In genomic region chr2L:1629206-1629959, dm6 we compare ENCODE assay signal across 1 fruit fly cellular context.
TF ChIP-seq lines count a peak whose summit lies in the region.

No protein-coding gene starts in this region.

TF ChIP-seq in whole organism, embryonic, 481 proteins besides CTCF, POLR2A, EP300 and RAD21 (continued from another document and continues in another):
- TF ChIP-seq CG7357 (GFP tag; IDR thresholded peaks at IDR 0.05; lab: Robert Waterston, UW) (0 out of 3 replicates have a peak, but pooled peaks have one; percentile 50), Usf (GFP tag; optimal IDR thresholded peaks at IDR 0.05; lab: Kevin White, UChicago) (peak; percentile 61), Hey (tag; optimal IDR thresholded peaks at IDR 0.05; lab: Kevin White, UChicago) (no peak), Med (GFP tag; lab: Kevin White, UChicago) (peak; percentile 86), zfh2 (GFP tag; optimal IDR thresholded peaks at IDR 0.05; lab: Kevin White, UChicago) (peak; percentile 63), Sry-δ (GFP tag; optimal IDR thresholded peaks at IDR 0.05; lab: Kevin White, UChicago) (no peak), Fer3 (tag; optimal IDR thresholded peaks at IDR 0.05; lab: Kevin White, UChicago) (peak; percentile 65), cad (GFP tag; optimal IDR thresholded peaks at IDR 0.05; lab: Kevin White, UChicago) (no peak), z (GFP tag; IDR thresholded peaks at IDR 0.05; lab: Robert Waterston, UW) (no peak), CG15601 (tag; optimal IDR thresholded peaks at IDR 0.05; lab: Kevin White, UChicago) (no peak), ranshi (GFP tag; IDR thresholded peaks at IDR 0.05; lab: Robert Waterston, UW) (peak; percentile 45; the same call in 1 of the 2 replicates), Mrtf (GFP tag; IDR thresholded peaks at IDR 0.05; lab: Robert Waterston, UW) (no peak), Ssrp (tag; optimal IDR thresholded peaks at IDR 0.05; lab: Kevin White, UChicago) (peak; percentile 8), CG32772 (GFP tag; IDR thresholded peaks at IDR 0.05; lab: Robert Waterston, UW) (no peak), CG1233 (GFP tag; optimal IDR thresholded peaks at IDR 0.05; lab: Kevin White, UChicago) (peak; percentile 25), sqz (GFP tag; optimal IDR thresholded peaks at IDR 0.05; lab: Kevin White, UChicago) (no peak), CG10366 (GFP tag; IDR thresholded peaks at IDR 0.05; lab: Robert Waterston, UW) (peak; percentile 64; the same call in 1 of the 2 replicates), CG18476 (GFP tag; optimal IDR thresholded peaks at IDR 0.05; lab: Kevin White, UChicago) (peak; percentile 14), CG17385 (GFP tag; optimal IDR thresholded peaks at IDR 0.05; lab: Kevin White, UChicago) (peak; percentile 55), CG17328 (GFP tag; IDR thresholded peaks at IDR 0.05; lab: Robert Waterston, UW) (peak; percentile 55; the same call in 1 of the 2 replicates), fd102C (GFP tag; optimal IDR thresholded peaks at IDR 0.05; lab: Kevin White, UChicago) (no peak), sim (GFP tag; IDR thresholded peaks at IDR 0.05; lab: Robert Waterston, UW) (no peak), ftz-f1 (GFP tag; optimal IDR thresholded peaks at IDR 0.05; lab: Kevin White, UChicago) (peak; percentile 51), HLHmδ (GFP tag; optimal IDR thresholded peaks at IDR 0.05; lab: Kevin White, UChicago) (no peak), Nf-YB (GFP tag; optimal IDR thresholded peaks at IDR 0.05; lab: Kevin White, UChicago) (no peak), CG33213 (GFP tag; optimal IDR thresholded peaks at IDR 0.05; lab: Kevin White, UChicago) (no peak), CG4854 (GFP tag; optimal IDR thresholded peaks at IDR 0.05; lab: Kevin White, UChicago) (no peak), CG6654 (GFP tag; optimal IDR thresholded peaks at IDR 0.05; lab: Kevin White, UChicago) (no peak), Hsf (GFP tag; optimal IDR thresholded peaks at IDR 0.05; lab: Kevin White, UChicago) (peak; percentile 53), CG6854 (GFP tag; optimal IDR thresholded peaks at IDR 0.05; lab: Kevin White, UChicago) (no peak), insv (GFP tag; optimal IDR thresholded peaks at IDR 0.05; lab: Kevin White, UChicago) (no peak), D (optimal IDR thresholded peaks at IDR 0.05; lab: Kevin White, UChicago) (no peak), D (GFP tag; optimal IDR thresholded peaks at IDR 0.05; lab: Kevin White, UChicago) (no peak), CG13894 (tag; optimal IDR thresholded peaks at IDR 0.05; lab: Kevin White, UChicago) (no peak), CG9817 (tag; optimal IDR thresholded peaks at IDR 0.05; lab: Kevin White, UChicago) (peak; percentile 54), Ptx1 (GFP tag; IDR thresholded peaks at IDR 0.05; lab: Robert Waterston, UW) (peak; percentile 66), ems (GFP tag; optimal IDR thresholded peaks at IDR 0.05; lab: Kevin White, UChicago) (peak; percentile 12), hb (GFP tag; IDR thresholded peaks at IDR 0.05; lab: Robert Waterston, UW; ENCODE audit: partially characterized antibody) (no peak), CG31441 (GFP tag; IDR thresholded peaks at IDR 0.05; lab: Robert Waterston, UW) (0 out of 2 replicates have a peak, but pooled peaks have one; percentile 23), pho (GFP tag; optimal IDR thresholded peaks at IDR 0.05; lab: Kevin White, UChicago) (peak; percentile 38), Antp (GFP tag; optimal IDR thresholded peaks at IDR 0.05; lab: Kevin White, UChicago) (no peak), CG43689 (GFP tag; IDR thresholded peaks at IDR 0.05; lab: Robert Waterston, UW) (no peak), Hr3 (GFP tag; optimal IDR thresholded peaks at IDR 0.05; lab: Kevin White, UChicago) (peak; percentile 38), CG3065 (GFP tag; optimal IDR thresholded peaks at IDR 0.05; lab: Kevin White, UChicago) (no peak), tin (GFP tag; optimal IDR thresholded peaks at IDR 0.05; lab: Kevin White, UChicago) (no peak), CG13296 (GFP tag; optimal IDR thresholded peaks at IDR 0.05; lab: Kevin White, UChicago) (peak; percentile 39), gce (GFP tag; IDR thresholded peaks at IDR 0.05; lab: Robert Waterston, UW) (peak; percentile 58; the same call in 1 of the 3 replicates), klu (GFP tag; IDR thresholded peaks at IDR 0.05; lab: Robert Waterston, UW) (peak; percentile 28; the same call in 1 of the 2 replicates), nerfin-1 (tag; optimal IDR thresholded peaks at IDR 0.05; lab: Kevin White, UChicago) (no peak), HLH54F (GFP tag; optimal IDR thresholded peaks at IDR 0.05; lab: Kevin White, UChicago) (peak; percentile 39), CG4730 (GFP tag; IDR thresholded peaks at IDR 0.05; lab: Robert Waterston, UW) (peak; percentile 30; the same call in 1 of the 2 replicates), stwl (tag; optimal IDR thresholded peaks at IDR 0.05; lab: Kevin White, UChicago) (no peak), gem (tag; optimal IDR thresholded peaks at IDR 0.05; lab: Kevin White, UChicago) (peak; percentile 76), CG14014 (GFP tag; IDR thresholded peaks at IDR 0.05; lab: Robert Waterston, UW) (peak; percentile 72), CG3847 (GFP tag; IDR thresholded peaks at IDR 0.05; lab: Robert Waterston, UW) (peak; percentile 59; the same call in 1 of the 2 replicates), ab (GFP tag; optimal IDR thresholded peaks at IDR 0.05; lab: Kevin White, UChicago) (no peak), CG15269 (tag; optimal IDR thresholded peaks at IDR 0.05; lab: Kevin White, UChicago) (peak; percentile 76), vvl (GFP tag; IDR thresholded peaks at IDR 0.05; lab: Robert Waterston, UW) (peak; percentile 74), Stat92E (GFP tag; optimal IDR thresholded peaks at IDR 0.05; lab: Kevin White, UChicago) (no peak), Dll (GFP tag; IDR thresholded peaks at IDR 0.05; lab: Robert Waterston, UW; ENCODE audit: partially characterized antibody) (no peak), prd (optimal IDR thresholded peaks at IDR 0.05; lab: Kevin White, UChicago) (no peak), prd (GFP tag; IDR thresholded peaks at IDR 0.05; lab: Robert Waterston, UW) (peak; percentile 48; the same call in 2 of the 3 replicates), Ravus (GFP tag; IDR thresholded peaks at IDR 0.05; lab: Robert Waterston, UW) (no peak), schlank (tag; optimal IDR thresholded peaks at IDR 0.05; lab: Kevin White, UChicago) (no peak), zen2 (GFP tag; IDR thresholded peaks at IDR 0.05; lab: Robert Waterston, UW; ENCODE audit: partially characterized antibody) (no peak), repo (GFP tag; optimal IDR thresholded peaks at IDR 0.05; lab: Kevin White, UChicago) (no peak), kah (GFP tag; optimal IDR thresholded peaks at IDR 0.05; lab: Kevin White, UChicago) (no peak), Hmx (GFP tag; optimal IDR thresholded peaks at IDR 0.05; lab: Kevin White, UChicago) (no peak), bcd (GFP tag; optimal IDR thresholded peaks at IDR 0.05; lab: Kevin White, UChicago) (peak; percentile 27), grau (tag; optimal IDR thresholded peaks at IDR 0.05; lab: Kevin White, UChicago) (peak; percentile 75), ind (GFP tag; optimal IDR thresholded peaks at IDR 0.05; lab: Kevin White, UChicago) (peak; percentile 58), CG11085 (GFP tag; IDR thresholded peaks at IDR 0.05; lab: Robert Waterston, UW) (no peak), Ets97D (GFP tag; optimal IDR thresholded peaks at IDR 0.05; lab: Kevin White, UChicago) (no peak), CG10654 (GFP tag; optimal IDR thresholded peaks at IDR 0.05; lab: Kevin White, UChicago) (peak; percentile 15), sima (GFP tag; optimal IDR thresholded peaks at IDR 0.05; lab: Kevin White, UChicago) (no peak), Xbp1 (GFP tag; optimal IDR thresholded peaks at IDR 0.05; lab: Kevin White, UChicago) (peak; percentile 50), CG9727 (GFP tag; optimal IDR thresholded peaks at IDR 0.05; lab: Kevin White, UChicago) (peak; percentile 37), Dp (GFP tag; optimal IDR thresholded peaks at IDR 0.05; lab: Kevin White, UChicago) (no peak), esg (GFP tag; conservative IDR thresholded peaks at IDR 0.05; lab: Robert Waterston, UW) (peak; percentile 52), CG3163 (GFP tag; optimal IDR thresholded peaks at IDR 0.05; lab: Kevin White, UChicago) (no peak), Bgb (GFP tag; IDR thresholded peaks at IDR 0.05; lab: Robert Waterston, UW; ENCODE audit: partially characterized antibody) (no peak), lilli (GFP tag; optimal IDR thresholded peaks at IDR 0.05; lab: Kevin White, UChicago) (peak; percentile 64), CG6689 (GFP tag; IDR thresholded peaks at IDR 0.05; lab: Robert Waterston, UW) (no peak), Taf1 (GFP tag; IDR thresholded peaks at IDR 0.05; lab: Robert Waterston, UW) (peak; percentile 44; the same call in 1 of the 2 replicates), dmrt99B (tag; optimal IDR thresholded peaks at IDR 0.05; lab: Kevin White, UChicago) (peak; percentile 70), shn (GFP tag; optimal IDR thresholded peaks at IDR 0.05; lab: Kevin White, UChicago) (no peak), dati (GFP tag; IDR thresholded peaks at IDR 0.05; lab: Robert Waterston, UW) (no peak), CG6175 (GFP tag; IDR thresholded peaks at IDR 0.05; lab: Robert Waterston, UW) (no peak), scrt (GFP tag; optimal IDR thresholded peaks at IDR 0.05; lab: Kevin White, UChicago) (peak; percentile 55), CG17359 (tag; optimal IDR thresholded peaks at IDR 0.05; lab: Kevin White, UChicago) (peak; percentile 44), Dad (GFP tag; optimal IDR thresholded peaks at IDR 0.05; lab: Kevin White, UChicago) (peak; percentile 40), CG1647 (GFP tag; optimal IDR thresholded peaks at IDR 0.05; lab: Kevin White, UChicago) (peak; percentile 43), Dref (GFP tag; IDR thresholded peaks at IDR 0.05; lab: Robert Waterston, UW) (no peak), Myb (GFP tag; optimal IDR thresholded peaks at IDR 0.05; lab: Kevin White, UChicago) (peak; percentile 0), ewg (GFP tag; optimal IDR thresholded peaks at IDR 0.05; lab: Kevin White, UChicago) (peak; percentile 35), mam (GFP tag; optimal IDR thresholded peaks at IDR 0.05; lab: Kevin White, UChicago) (peak; percentile 28), Oli (tag; optimal IDR thresholded peaks at IDR 0.05; lab: Kevin White, UChicago) (peak; percentile 69), yki (optimal IDR thresholded peaks at IDR 0.05; lab: Kevin White, UChicago) (no peak), CG2712 (tag; optimal IDR thresholded peaks at IDR 0.05; lab: Kevin White, UChicago) (peak; percentile 51), CG8290 (GFP tag; optimal IDR thresholded peaks at IDR 0.05; lab: Kevin White, UChicago) (no peak), CG8290 (tag; optimal IDR thresholded peaks at IDR 0.05; lab: Kevin White, UChicago) (peak in 1 of 2 experiments; percentile 54), h (optimal IDR thresholded peaks at IDR 0.05; lab: Kevin White, UChicago) (no peak), CG17612 (GFP tag; IDR thresholded peaks at IDR 0.05; lab: Robert Waterston, UW) (0 out of 2 replicates have a peak, but pooled peaks have one; percentile 5), fd96Cb (tag; optimal IDR thresholded peaks at IDR 0.05; lab: Kevin White, UChicago) (peak; percentile 24), Rfx (GFP tag; IDR thresholded peaks at IDR 0.05; lab: Robert Waterston, UW) (peak; percentile 83), CG2889 (GFP tag; IDR thresholded peaks at IDR 0.05; lab: Robert Waterston, UW) (no peak), Hr39 (optimal IDR thresholded peaks at IDR 0.05; lab: Kevin White, UChicago) (no peak), lbe (GFP tag; optimal IDR thresholded peaks at IDR 0.05; lab: Kevin White, UChicago) (no peak), fu2 (GFP tag; optimal IDR thresholded peaks at IDR 0.05; lab: Kevin White, UChicago) (no peak), gcm (GFP tag; optimal IDR thresholded peaks at IDR 0.05; lab: Kevin White, UChicago) (no peak), CG2199 (GFP tag; IDR thresholded peaks at IDR 0.05; lab: Robert Waterston, UW) (no peak), row (GFP tag; IDR thresholded peaks at IDR 0.05; lab: Robert Waterston, UW) (peak; percentile 81), wdn (GFP tag; IDR thresholded peaks at IDR 0.05; lab: Robert Waterston, UW) (no peak), crol (GFP tag; IDR thresholded peaks at IDR 0.05; lab: Robert Waterston, UW) (peak; percentile 50; the same call in 1 of the 2 replicates), Fer1 (GFP tag; optimal IDR thresholded peaks at IDR 0.05; lab: Kevin White, UChicago) (peak; percentile 64), CG11398 (GFP tag; optimal IDR thresholded peaks at IDR 0.05; lab: Kevin White, UChicago) (no peak), CG9215 (GFP tag; IDR thresholded peaks at IDR 0.05; lab: Robert Waterston, UW) (peak; percentile 33; the same call in 1 of the 2 replicates), Awh (GFP tag; IDR thresholded peaks at IDR 0.05; lab: Robert Waterston, UW) (no peak), CG17829 (tag; optimal IDR thresholded peaks at IDR 0.05; lab: Kevin White, UChicago) (no peak), Hr51 (GFP tag; optimal IDR thresholded peaks at IDR 0.05; lab: Kevin White, UChicago) (peak in 1 of 2 experiments; percentile 69), pzg (GFP tag; optimal IDR thresholded peaks at IDR 0.05; lab: Kevin White, UChicago) (no peak), CG42726 (GFP tag; IDR thresholded peaks at IDR 0.05; lab: Robert Waterston, UW; ENCODE audit: partially characterized antibody) (no peak), BtbVII (GFP tag; optimal IDR thresholded peaks at IDR 0.05; lab: Kevin White, UChicago) (peak; percentile 34), CG8089 (GFP tag; optimal IDR thresholded peaks at IDR 0.05; lab: Kevin White, UChicago) (no peak), fd64A (GFP tag; optimal IDR thresholded peaks at IDR 0.05; lab: Kevin White, UChicago) (no peak), fru (optimal IDR thresholded peaks at IDR 0.05; lab: Kevin White, UChicago) (no peak), CG16813 (GFP tag; IDR thresholded peaks at IDR 0.05; lab: Robert Waterston, UW; ENCODE audit: partially characterized antibody) (no peak), Camta (GFP tag; optimal IDR thresholded peaks at IDR 0.05; lab: Kevin White, UChicago) (no peak), HmgZ (tag; optimal IDR thresholded peaks at IDR 0.05; lab: Kevin White, UChicago) (peak; percentile 55), CG11456 (GFP tag; IDR thresholded peaks at IDR 0.05; lab: Robert Waterston, UW) (peak; percentile 26; the same call in 1 of the 3 replicates), nerfin-2 (GFP tag; IDR thresholded peaks at IDR 0.05; lab: Robert Waterston, UW; ENCODE audit: partially characterized antibody) (no peak), CG10543 (GFP tag; optimal IDR thresholded peaks at IDR 0.05; lab: Kevin White, UChicago) (peak; percentile 9), Doc3 (GFP tag; IDR thresholded peaks at IDR 0.05; lab: Robert Waterston, UW; ENCODE audit: partially characterized antibody) (no peak)
